Fruit fly (Drosophila melanogaster) whole organism, embryonic: ENCODE measurements around the gene CG4393.
A peak's percentile ranks its signal among the peaks of the same experiment; 100 is the strongest.

Experiments
- Aef1 ChIP-seq: fragments of 200-800 bp; sonication (Bioruptor generic); IDR thresholded peaks from 3 replicates; pipeline ENCODE4 v1.3.6; 2022; ENCODE audit warnings: missing biosample characterization, missing genetic modification characterization
- Asciz ChIP-seq: fragments of 200-800 bp; sonication (Bioruptor generic); optimal IDR thresholded peaks from 2 replicates; lab custom pipeline; 2017; ENCODE audit warnings: missing biosample characterization, mild to moderate bottlenecking, missing genetic modification characterization, missing genetic modification reagents
- Blimp-1 ChIP-seq: fragments of 200-800 bp; sonication (Bioruptor generic); optimal IDR thresholded peaks from 3 replicates; lab custom pipeline; 2018; ENCODE audit warnings: missing biosample characterization, missing genetic modification characterization, mild to moderate bottlenecking, moderate library complexity, missing genetic modification reagents
- CG11247 ChIP-seq: fragments of 200-800 bp; sonication (Bioruptor generic); IDR thresholded peaks from 2 replicates; pipeline ENCODE4 v1.3.6; 2022; ENCODE audit warnings: missing biosample characterization, missing genetic modification characterization
- CG11504 ChIP-seq: fragments of 200-800 bp; sonication (Bioruptor generic); optimal IDR thresholded peaks from 3 replicates; lab custom pipeline; 2019; ENCODE audit warnings: missing biosample characterization, mild to moderate bottlenecking, missing genetic modification characterization, moderate library complexity
- CG12299 ChIP-seq: fragments of 200-800 bp; sonication (Bioruptor generic); optimal IDR thresholded peaks from 2 replicates; lab custom pipeline; 2018; ENCODE audit warnings: missing biosample characterization, mild to moderate bottlenecking, missing genetic modification characterization
- CG12391 ChIP-seq: fragments of 200-800 bp; sonication (Bioruptor generic); optimal IDR thresholded peaks from 3 replicates; lab custom pipeline; 2018; ENCODE audit warnings: missing biosample characterization, mild to moderate bottlenecking, missing genetic modification characterization, moderate library complexity
- CG12942 ChIP-seq: fragments of 200-800 bp; sonication (Bioruptor generic); optimal IDR thresholded peaks from 3 replicates; lab custom pipeline; 2016; ENCODE audit warnings: missing biosample characterization, missing genetic modification characterization
- CG13424 ChIP-seq: fragments of 200-800 bp; sonication (Bioruptor generic); optimal IDR thresholded peaks from 2 replicates; lab custom pipeline; 2019; ENCODE audit warnings: missing biosample characterization, mild to moderate bottlenecking, missing genetic modification characterization, moderate library complexity
- CG13775 ChIP-seq: fragments of 200-800 bp; sonication (Bioruptor generic); optimal IDR thresholded peaks from 3 replicates; lab custom pipeline; 2017; ENCODE audit warnings: missing biosample characterization, mild to moderate bottlenecking, missing genetic modification characterization
- CG14710 ChIP-seq: fragments of 200-800 bp; sonication (Bioruptor generic); optimal IDR thresholded peaks from 3 replicates; lab custom pipeline; 2019; ENCODE audit warnings: missing biosample characterization, mild to moderate bottlenecking, missing genetic modification characterization, moderate library complexity
- CG17385 ChIP-seq: fragments of 200-800 bp; sonication (Bioruptor generic); optimal IDR thresholded peaks from 3 replicates; lab custom pipeline; 2018; ENCODE audit warnings: missing biosample characterization, mild to moderate bottlenecking, missing genetic modification characterization
- CG30403 ChIP-seq: fragments of 200-800 bp; sonication (Bioruptor generic); optimal IDR thresholded peaks from 3 replicates; lab custom pipeline; 2016; ENCODE audit warnings: missing biosample characterization, missing genetic modification characterization
- CG3995 ChIP-seq: fragments of 200-800 bp; sonication (Bioruptor generic); optimal IDR thresholded peaks from 3 replicates; lab custom pipeline; 2016; ENCODE audit warnings: missing biosample characterization, missing genetic modification characterization
- CG7271 ChIP-seq: fragments of 200-800 bp; sonication (Bioruptor generic); optimal IDR thresholded peaks from 2 replicates; lab custom pipeline; 2018; ENCODE audit warnings: missing biosample characterization, mild to moderate bottlenecking, missing genetic modification characterization, moderate library complexity
- CG8388 ChIP-seq: fragments of 200-800 bp; sonication (Bioruptor generic); optimal IDR thresholded peaks from 2 replicates; lab custom pipeline; 2019; ENCODE audit warnings: missing biosample characterization, mild to moderate bottlenecking, missing genetic modification characterization, moderate library complexity
- CG9437 ChIP-seq: fragments of 200-800 bp; sonication (Bioruptor generic); optimal IDR thresholded peaks from 2 replicates; lab custom pipeline; 2018; ENCODE audit warnings: missing biosample characterization, mild to moderate bottlenecking, missing genetic modification characterization
- CTCF ChIP-seq: fragments of 200-800 bp; sonication (Bioruptor generic); optimal IDR thresholded peaks from 2 replicates; lab custom pipeline; 2017; ENCODE audit warnings: missing biosample characterization, mild to moderate bottlenecking, missing genetic modification characterization, moderate library complexity
- D19A ChIP-seq: fragments of 200-800 bp; optimal IDR thresholded peaks from 3 replicates; lab custom pipeline; 2019; ENCODE audit warnings: missing biosample characterization, mild to moderate bottlenecking, missing genetic modification characterization, moderate library complexity
- Deaf1 ChIP-seq: fragments of 200-800 bp; optimal IDR thresholded peaks from 3 replicates; lab custom pipeline; 2019; ENCODE audit warnings: missing biosample characterization, mild to moderate bottlenecking, missing genetic modification characterization, moderate library complexity
- Drgx ChIP-seq: fragments of 200-800 bp; sonication (Bioruptor generic); IDR thresholded peaks from 2 replicates; pipeline ENCODE4 v1.3.6; 2022; ENCODE audit warnings: missing biosample characterization, missing genetic modification characterization
- E2f2 ChIP-seq: fragments of 200-800 bp; sonication (Bioruptor generic); IDR thresholded peaks from 2 replicates; pipeline ENCODE4 v1.3.6; 2022; ENCODE audit warnings: missing biosample characterization, missing genetic modification characterization
- Elba2 ChIP-seq: fragments of 200-800 bp; sonication (Bioruptor generic); optimal IDR thresholded peaks from 3 replicates; lab custom pipeline; 2016; ENCODE audit warnings: missing biosample characterization, missing genetic modification characterization
- Hr3 ChIP-seq: fragments of 200-800 bp; sonication (Bioruptor generic); optimal IDR thresholded peaks from 3 replicates; lab custom pipeline; 2016; ENCODE audit warnings: missing biosample characterization, missing genetic modification characterization
- Lhr ChIP-seq: fragments of 200-800 bp; sonication (Bioruptor generic); optimal IDR thresholded peaks from 3 replicates; lab custom pipeline; 2017; ENCODE audit warnings: mild to moderate bottlenecking, missing biosample characterization, missing genetic modification reagents, missing genetic modification characterization
- Oli ChIP-seq: fragments of 200-800 bp; sonication (Bioruptor generic); optimal IDR thresholded peaks from 2 replicates; lab custom pipeline; 2018; ENCODE audit warnings: missing biosample characterization, mild to moderate bottlenecking, missing genetic modification characterization, moderate library complexity
- Pdp1 ChIP-seq, 2 experiments: fragments of 200-800 bp; sonication (Bioruptor generic); optimal IDR thresholded peaks; 3 replicates each; lab custom pipeline; 2016; ENCODE audit warnings: missing biosample characterization in 2 of 2, missing genetic modification characterization in 2 of 2, mild to moderate bottlenecking in 1 of 2, moderate library complexity in 1 of 2
- Spps ChIP-seq: fragments of 200-800 bp; sonication (Bioruptor generic); optimal IDR thresholded peaks from 2 replicates; lab custom pipeline; 2018; ENCODE audit warnings: missing biosample characterization, mild to moderate bottlenecking, missing genetic modification characterization
- Trl ChIP-seq, 3 experiments: fragments of >200 bp in 2 of 3; fragments of 200-800 bp in 1 of 3; sonication (Bioruptor generic) in 1 of 3; optimal IDR thresholded peaks; 2 replicates in 1 of 3; 3 replicates in 2 of 3; lab custom pipeline; 2016 to 2017; ENCODE audit warnings: missing biosample characterization in 1 of 3, missing genetic modification characterization in 1 of 3
- br ChIP-seq: fragments of >200 bp; optimal IDR thresholded peaks from 2 replicates; lab custom pipeline; 2017
- bsh ChIP-seq, 2 experiments: fragments of 200-800 bp; sonication (Bioruptor generic); optimal IDR thresholded peaks; 2 replicates each; lab custom pipeline; 2017 to 2018; ENCODE audit warnings: mild to moderate bottlenecking in 2 of 2, missing biosample characterization in 2 of 2, missing genetic modification characterization in 2 of 2, moderate library complexity in 1 of 2
- dmrt11E ChIP-seq: fragments of 200-800 bp; sonication (Bioruptor generic); optimal IDR thresholded peaks from 3 replicates; lab custom pipeline; 2018; ENCODE audit warnings: missing biosample characterization, mild to moderate bottlenecking, missing genetic modification characterization, moderate library complexity
- ftz-f1 ChIP-seq: fragments of 200-800 bp; sonication (Bioruptor generic); optimal IDR thresholded peaks from 2 replicates; lab custom pipeline; 2016; ENCODE audit warnings: missing biosample characterization, missing genetic modification characterization
- gcm ChIP-seq: fragments of 200-800 bp; sonication (Bioruptor generic); optimal IDR thresholded peaks from 2 replicates; lab custom pipeline; 2019; ENCODE audit warnings: missing biosample characterization, mild to moderate bottlenecking, missing genetic modification characterization, moderate library complexity
- grau ChIP-seq: fragments of 200-800 bp; optimal IDR thresholded peaks from 3 replicates; lab custom pipeline; 2019; ENCODE audit warnings: missing biosample characterization, mild to moderate bottlenecking, missing genetic modification characterization, moderate library complexity
- grn ChIP-seq: fragments of 200-800 bp; sonication (Bioruptor generic); optimal IDR thresholded peaks from 3 replicates; lab custom pipeline; 2017; ENCODE audit warnings: missing biosample characterization, missing genetic modification characterization
- gsb-n ChIP-seq: fragments of 200-800 bp; sonication (Bioruptor generic); optimal IDR thresholded peaks from 3 replicates; lab custom pipeline; 2018; ENCODE audit warnings: missing biosample characterization, mild to moderate bottlenecking, missing genetic modification characterization
- hkb ChIP-seq, 2 experiments: fragments of 200-800 bp in 1 of 2; fragments of >200 bp in 1 of 2; sonication (Bioruptor generic) in 1 of 2; IDR thresholded peaks in 1 of 2; optimal IDR thresholded peaks in 1 of 2; 2 replicates each; pipeline versions ENCODE4 v1.3.6 to Lab custom; 2017 to 2022; ENCODE audit warnings: missing biosample characterization in 1 of 2, missing genetic modification characterization in 1 of 2
- jigr1 ChIP-seq: fragments of 200-800 bp; sonication (Bioruptor generic); IDR thresholded peaks from 3 replicates; pipeline ENCODE4 v1.3.6; 2022; ENCODE audit warnings: missing biosample characterization, missing genetic modification characterization
- kah ChIP-seq: fragments of 200-800 bp; sonication (Bioruptor generic); optimal IDR thresholded peaks from 2 replicates; lab custom pipeline; 2018; ENCODE audit warnings: missing biosample characterization, mild to moderate bottlenecking, missing genetic modification characterization
- lola ChIP-seq, 3 experiments: fragments of >200 bp in 2 of 3; fragments of 200-800 bp in 1 of 3; sonication (Bioruptor generic) in 1 of 3; optimal IDR thresholded peaks; 2 replicates each; lab custom pipeline; 2017 to 2019; ENCODE audit warnings: missing biosample characterization in 3 of 3, missing genetic modification characterization in 3 of 3, mild to moderate bottlenecking in 1 of 3, moderate library complexity in 1 of 3
- maf-S ChIP-seq: fragments of 200-800 bp; sonication (Bioruptor generic); optimal IDR thresholded peaks from 2 replicates; lab custom pipeline; 2016; ENCODE audit warnings: missing biosample characterization, missing genetic modification characterization
- nmo ChIP-seq: fragments of 200-800 bp; sonication (Bioruptor generic); optimal IDR thresholded peaks from 2 replicates; lab custom pipeline; 2018; ENCODE audit warnings: missing biosample characterization, mild to moderate bottlenecking, missing genetic modification characterization, moderate library complexity
- nom ChIP-seq: fragments of 200-800 bp; sonication (Bioruptor generic); optimal IDR thresholded peaks from 2 replicates; lab custom pipeline; 2017; ENCODE audit warnings: missing biosample characterization, missing genetic modification characterization, mild to moderate bottlenecking, moderate library complexity, missing genetic modification reagents
- odd ChIP-seq: fragments of 200-800 bp; sonication (Bioruptor generic); optimal IDR thresholded peaks from 2 replicates; lab custom pipeline; 2017; ENCODE audit warnings: missing biosample characterization, mild to moderate bottlenecking, missing genetic modification characterization
- pb ChIP-seq: fragments of 200-800 bp; sonication (Bioruptor generic); optimal IDR thresholded peaks from 3 replicates; lab custom pipeline; 2016; ENCODE audit warnings: missing biosample characterization, missing genetic modification characterization
- phol ChIP-seq: fragments of 200-800 bp; sonication (Bioruptor generic); optimal IDR thresholded peaks from 3 replicates; lab custom pipeline; 2018; ENCODE audit warnings: missing biosample characterization, mild to moderate bottlenecking, missing genetic modification characterization, moderate library complexity
- tio ChIP-seq: fragments of 200-800 bp; sonication (Bioruptor generic); optimal IDR thresholded peaks from 2 replicates; lab custom pipeline; 2017; ENCODE audit warnings: missing biosample characterization, missing genetic modification characterization, inconsistent platforms

The CG4393 gene

dm6 chr3R:23345057-23345776 lies 39.4 kb downstream of the CG4393 start (continued):
- TF ChIP-seq CG17385 (GFP tag; lab: Kevin White, UChicago) (peak; percentile 9), CG11504 (tag; lab: Kevin White, UChicago) (peak; percentile 40), CG13775 (GFP tag; lab: Kevin White, UChicago) (peak; percentile 39), CG12391 (peak; percentile 67), Trl (optimal IDR thresholded peaks at IDR 0.05; lab: Kevin White, UChicago) (peak in 1 of 2 experiments; percentile 13), Trl (GFP tag; optimal IDR thresholded peaks at IDR 0.05; lab: Kevin White, UChicago) (no peak), grn (peak; percentile 96), CG11247 (GFP tag; lab: Robert Waterston, UW) (no peak), Spps (tag; lab: Kevin White, UChicago) (peak; percentile 63), odd (GFP tag; lab: Kevin White, UChicago) (peak; percentile 16), Oli (tag; lab: Kevin White, UChicago) (peak; percentile 23), Asciz (peak; percentile 11), D19A (tag; lab: Kevin White, UChicago) (peak; percentile 61), Deaf1 (tag; lab: Kevin White, UChicago) (peak; percentile 52), Blimp-1 (GFP tag; lab: Kevin White, UChicago) (peak; percentile 57), CG14710 (tag; lab: Kevin White, UChicago) (peak; percentile 76), nmo (GFP tag; lab: Kevin White, UChicago) (peak; percentile 65), CG13424 (tag; lab: Kevin White, UChicago) (peak; percentile 37), maf-S (no peak), CG8388 (GFP tag; lab: Kevin White, UChicago) (peak; percentile 56), gsb-n (tag; lab: Kevin White, UChicago) (peak; percentile 75), CG9437 (GFP tag; lab: Kevin White, UChicago) (peak; percentile 2), Lhr (peak; percentile 0), dmrt11E (tag; lab: Kevin White, UChicago) (peak; percentile 87), gcm (GFP tag; lab: Kevin White, UChicago) (peak; percentile 39), pb (no peak), jigr1 (GFP tag; lab: Robert Waterston, UW) (no peak), CG12942 (GFP tag; lab: Kevin White, UChicago) (no peak), lola (GFP tag; optimal IDR thresholded peaks at IDR 0.05; lab: Kevin White, UChicago) (peak in 1 of 3 experiments; percentile 80), phol (tag; lab: Kevin White, UChicago) (peak; percentile 69), CG7271 (peak; percentile 55), bsh (GFP tag; optimal IDR thresholded peaks at IDR 0.05; lab: Kevin White, UChicago) (peak; percentile 26 to 63), Aef1 (GFP tag; lab: Robert Waterston, UW) (no peak), grau (tag; lab: Kevin White, UChicago) (peak; percentile 42), CG30403 (GFP tag; lab: Kevin White, UChicago) (peak; percentile 35), Pdp1 (GFP tag; optimal IDR thresholded peaks at IDR 0.05; lab: Kevin White, UChicago) (peak in 1 of 2 experiments; percentile 10), hkb (optimal IDR thresholded peaks at IDR 0.05; lab: Kevin White, UChicago) (no peak), hkb (GFP tag; IDR thresholded peaks at IDR 0.05; lab: Robert Waterston, UW) (0 out of 2 replicates have a peak, but pooled peaks have one; percentile 23), kah (GFP tag; lab: Kevin White, UChicago) (no peak), Drgx (GFP tag; lab: Robert Waterston, UW) (peak; percentile 70), tio (peak; percentile 44), Hr3 (GFP tag; lab: Kevin White, UChicago) (peak; percentile 11), nom (GFP tag; lab: Kevin White, UChicago) (peak; percentile 24), CTCF (GFP tag; lab: Kevin White, UChicago) (no peak), E2f2 (GFP tag; lab: Robert Waterston, UW) (peak; percentile 24; the same call in 1 of the 2 replicates), CG12299 (tag; lab: Kevin White, UChicago) (no peak), Elba2 (no peak), br (lab: Kevin White, UChicago) (no peak), CG3995 (GFP tag; lab: Kevin White, UChicago) (no peak), ftz-f1 (GFP tag; lab: Kevin White, UChicago) (no peak)
